Fruit fly (Drosophila melanogaster): ENCODE measurements around the gene CG31715.

DNA sequence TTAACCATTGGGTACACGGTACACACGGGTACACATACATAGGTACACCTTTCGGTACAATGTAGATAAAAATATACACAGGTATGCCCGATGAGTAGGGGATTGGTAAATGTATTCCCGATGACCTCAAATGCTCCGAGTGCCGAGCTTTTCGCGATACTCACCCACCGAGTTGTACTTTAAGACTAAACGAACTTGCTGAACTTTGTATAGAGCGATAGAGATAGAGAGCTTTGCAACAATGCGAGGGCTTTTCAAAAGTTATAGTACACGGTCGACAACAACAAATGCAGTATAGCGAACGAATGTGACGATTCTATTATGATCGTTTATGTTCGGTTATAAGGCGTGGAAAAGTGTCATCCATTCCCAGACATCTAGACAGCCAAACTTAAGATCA, 19.8 kb upstream of the CG31715 start:
- TF ChIP-seq CG8478 (optimal IDR thresholded peaks at IDR 0.05) (no peak), CTCF (optimal IDR thresholded peaks at IDR 0.05) (no peak)
